Fruit fly (Drosophila melanogaster) whole organism, embryonic: Measurements from ENCODE around the gene CG13138.

ENCODE experiments used
- Abd-B ChIP-seq: fragments of 200-800 bp; sonication (Bioruptor generic); optimal IDR thresholded peaks from 2 replicates; lab custom pipeline; 2018; ENCODE audit warnings: missing biosample characterization, mild to moderate bottlenecking, missing genetic modification characterization, moderate library complexity
- B-H1 ChIP-seq: fragments of 200-800 bp; sonication (Bioruptor generic); IDR thresholded peaks from 3 replicates; pipeline ENCODE4 v1.3.6; 2022; ENCODE audit warnings: missing biosample characterization, missing genetic modification characterization
- CG1024 ChIP-seq: fragments of 200-800 bp; sonication (Bioruptor generic); IDR thresholded peaks from 2 replicates; pipeline ENCODE4 v1.3.6; 2022; ENCODE audit warnings: missing biosample characterization, missing genetic modification characterization
- CG10274 ChIP-seq: fragments of 200-800 bp; sonication (Bioruptor generic); optimal IDR thresholded peaks from 3 replicates; lab custom pipeline; 2017; ENCODE audit warnings: missing biosample characterization, mild to moderate bottlenecking, missing genetic modification characterization
- CG10431 ChIP-seq: fragments of 200-800 bp; sonication (Bioruptor generic); optimal IDR thresholded peaks from 3 replicates; lab custom pipeline; 2018; ENCODE audit warnings: missing biosample characterization, mild to moderate bottlenecking, missing genetic modification characterization
- CG12071 ChIP-seq: fragments of 200-800 bp; sonication (Bioruptor generic); optimal IDR thresholded peaks from 3 replicates; lab custom pipeline; 2018; ENCODE audit warnings: missing biosample characterization, mild to moderate bottlenecking, missing genetic modification characterization
- CG1603 ChIP-seq: fragments of 200-800 bp; sonication (Bioruptor generic); optimal IDR thresholded peaks from 2 replicates; lab custom pipeline; 2019; ENCODE audit warnings: missing biosample characterization, mild to moderate bottlenecking, missing genetic modification characterization, moderate library complexity
- CG17186 ChIP-seq: fragments of 200-800 bp; sonication (Bioruptor generic); optimal IDR thresholded peaks from 3 replicates; lab custom pipeline; 2017; ENCODE audit warnings: missing biosample characterization, missing genetic modification reagents, missing genetic modification characterization
- CG17361 ChIP-seq: fragments of 200-800 bp; sonication (Bioruptor generic); IDR thresholded peaks from 3 replicates; pipeline ENCODE4 v1.3.6; 2022; ENCODE audit warnings: missing biosample characterization, missing genetic modification characterization
- CG17802 ChIP-seq: fragments of 200-800 bp; sonication (Bioruptor generic); optimal IDR thresholded peaks from 2 replicates; lab custom pipeline; 2018; ENCODE audit warnings: missing biosample characterization, mild to moderate bottlenecking, missing genetic modification characterization, moderate library complexity
- CG17829 ChIP-seq: fragments of 200-800 bp; optimal IDR thresholded peaks from 2 replicates; lab custom pipeline; 2019; ENCODE audit warnings: missing biosample characterization, mild to moderate bottlenecking, missing genetic modification characterization, moderate library complexity
- CG2678 ChIP-seq: fragments of 200-800 bp; sonication (Bioruptor generic); optimal IDR thresholded peaks from 3 replicates; lab custom pipeline; 2019; ENCODE audit warnings: missing biosample characterization, mild to moderate bottlenecking, missing genetic modification characterization, moderate library complexity
- CG2712 ChIP-seq: fragments of 200-800 bp; optimal IDR thresholded peaks from 3 replicates; lab custom pipeline; 2019; ENCODE audit warnings: missing biosample characterization, mild to moderate bottlenecking, missing genetic modification characterization, moderate library complexity
- CG30020 ChIP-seq: fragments of 200-800 bp; optimal IDR thresholded peaks from 2 replicates; lab custom pipeline; 2019; ENCODE audit warnings: missing biosample characterization, mild to moderate bottlenecking, missing genetic modification characterization, moderate library complexity
- CG32767 ChIP-seq: fragments of 200-800 bp; sonication (Bioruptor generic); IDR thresholded peaks from 2 replicates; pipeline ENCODE4 v1.3.6; 2022; ENCODE audit warnings: missing biosample characterization, missing genetic modification characterization
- CG3281 ChIP-seq: fragments of 200-800 bp; sonication (Bioruptor generic); optimal IDR thresholded peaks from 3 replicates; lab custom pipeline; 2017; ENCODE audit warnings: missing biosample characterization, mild to moderate bottlenecking, missing genetic modification characterization
- CG34376 ChIP-seq: fragments of 200-800 bp; sonication (Bioruptor generic); optimal IDR thresholded peaks from 2 replicates; lab custom pipeline; 2018; ENCODE audit warnings: missing biosample characterization, mild to moderate bottlenecking, missing genetic modification characterization
- CG4617 ChIP-seq: fragments of 200-800 bp; sonication (Bioruptor generic); optimal IDR thresholded peaks from 3 replicates; lab custom pipeline; 2016; ENCODE audit warnings: missing biosample characterization, missing genetic modification characterization, borderline replicate concordance
- CG5953 ChIP-seq: fragments of 200-800 bp; sonication (Bioruptor generic); IDR thresholded peaks from 2 replicates; pipeline ENCODE4 v1.3.6; 2022; ENCODE audit warnings: missing biosample characterization, missing genetic modification characterization
- CG6654 ChIP-seq: fragments of 200-800 bp; sonication (Bioruptor generic); optimal IDR thresholded peaks from 2 replicates; lab custom pipeline; 2017; ENCODE audit warnings: missing biosample characterization, mild to moderate bottlenecking, missing genetic modification characterization
- CG7928 ChIP-seq: fragments of 200-800 bp; sonication (Bioruptor generic); optimal IDR thresholded peaks from 2 replicates; lab custom pipeline; 2017; ENCODE audit warnings: missing biosample characterization, mild to moderate bottlenecking, missing genetic modification characterization
- CG7963 ChIP-seq: fragments of 200-800 bp; sonication (Bioruptor generic); IDR thresholded peaks from 3 replicates; pipeline ENCODE4 v1.3.6; 2022; ENCODE audit warnings: missing biosample characterization, missing genetic modification characterization; ENCODE audit not compliant: partially characterized antibody
- CG9437 ChIP-seq: fragments of 200-800 bp; sonication (Bioruptor generic); optimal IDR thresholded peaks from 2 replicates; lab custom pipeline; 2018; ENCODE audit warnings: missing biosample characterization, mild to moderate bottlenecking, missing genetic modification characterization
- CoRest ChIP-seq: fragments of 200-800 bp; sonication (Bioruptor generic); optimal IDR thresholded peaks from 3 replicates; lab custom pipeline; 2018; ENCODE audit warnings: missing biosample characterization, mild to moderate bottlenecking, missing genetic modification characterization, moderate library complexity
- Dek ChIP-seq: fragments of 200-800 bp; sonication (Bioruptor generic); optimal IDR thresholded peaks from 3 replicates; lab custom pipeline; 2019; ENCODE audit warnings: missing biosample characterization, mild to moderate bottlenecking, missing genetic modification characterization, moderate library complexity
- Fer3 ChIP-seq: fragments of 200-800 bp; sonication (Bioruptor generic); optimal IDR thresholded peaks from 2 replicates; lab custom pipeline; 2018; ENCODE audit warnings: missing biosample characterization, mild to moderate bottlenecking, missing genetic modification characterization, moderate library complexity
- MBD-R2 ChIP-seq: fragments of 200-800 bp; sonication (Bioruptor generic); IDR thresholded peaks from 2 replicates; pipeline ENCODE4 v1.3.6; 2022; ENCODE audit warnings: missing biosample characterization, missing genetic modification characterization
- MESR4 ChIP-seq: fragments of 200-800 bp; sonication (Bioruptor generic); optimal IDR thresholded peaks from 2 replicates; lab custom pipeline; 2018; ENCODE audit warnings: missing biosample characterization, mild to moderate bottlenecking, missing genetic modification characterization, moderate library complexity
- Nf-YB ChIP-seq: fragments of 200-800 bp; sonication (Bioruptor generic); optimal IDR thresholded peaks from 3 replicates; lab custom pipeline; 2019; ENCODE audit warnings: missing biosample characterization, mild to moderate bottlenecking, missing genetic modification characterization, moderate library complexity
- Stat92E ChIP-seq, 3 experiments: fragments of >200 bp in 2 of 3; fragments of 200-800 bp in 1 of 3; sonication (Bioruptor generic) in 1 of 3; optimal IDR thresholded peaks; 2 replicates each; lab custom pipeline; 2017 to 2019; ENCODE audit warnings: missing biosample characterization in 3 of 3, missing genetic modification characterization in 3 of 3, mild to moderate bottlenecking in 1 of 3, moderate library complexity in 1 of 3
- YL-1 ChIP-seq: fragments of 200-800 bp; sonication (Bioruptor generic); optimal IDR thresholded peaks from 3 replicates; lab custom pipeline; 2017; ENCODE audit warnings: missing biosample characterization, mild to moderate bottlenecking, missing genetic modification characterization
- abd-A ChIP-seq: fragments of 200-800 bp; sonication (Bioruptor generic); optimal IDR thresholded peaks from 3 replicates; lab custom pipeline; 2019; ENCODE audit warnings: missing biosample characterization, mild to moderate bottlenecking, missing genetic modification characterization, moderate library complexity
- fd64A ChIP-seq: fragments of 200-800 bp; sonication (Bioruptor generic); optimal IDR thresholded peaks from 3 replicates; lab custom pipeline; 2018; ENCODE audit warnings: missing biosample characterization, mild to moderate bottlenecking, missing genetic modification characterization
- kay ChIP-seq: fragments of 200-800 bp; sonication (Bioruptor generic); optimal IDR thresholded peaks from 2 replicates; lab custom pipeline; 2016; ENCODE audit warnings: missing biosample characterization, missing genetic modification characterization
- lbe ChIP-seq: fragments of 200-800 bp; sonication (Bioruptor generic); optimal IDR thresholded peaks from 2 replicates; lab custom pipeline; 2016; ENCODE audit warnings: missing biosample characterization, mild to moderate bottlenecking, missing genetic modification characterization
- nmo ChIP-seq: fragments of 200-800 bp; sonication (Bioruptor generic); optimal IDR thresholded peaks from 2 replicates; lab custom pipeline; 2018; ENCODE audit warnings: missing biosample characterization, mild to moderate bottlenecking, missing genetic modification characterization, moderate library complexity
- nom ChIP-seq: fragments of 200-800 bp; sonication (Bioruptor generic); optimal IDR thresholded peaks from 2 replicates; lab custom pipeline; 2017; ENCODE audit warnings: missing biosample characterization, missing genetic modification characterization, mild to moderate bottlenecking, moderate library complexity, missing genetic modification reagents
- onecut ChIP-seq: fragments of 200-800 bp; sonication (Bioruptor generic); IDR thresholded peaks from 2 replicates; pipeline ENCODE4 v1.3.6; 2022; ENCODE audit warnings: missing biosample characterization, missing genetic modification characterization
- pan ChIP-seq, 4 experiments: fragments of >200 bp in 3 of 4; fragments of 200-800 bp in 1 of 4; sonication (Bioruptor generic) in 1 of 4; optimal IDR thresholded peaks in 3 of 4; IDR thresholded peaks in 1 of 4; 2 replicates each; pipeline versions ENCODE4 v1.3.6 to Lab custom; 2017 to 2022; ENCODE audit warnings: missing biosample characterization in 2 of 4, missing genetic modification characterization in 2 of 4, mixed read lengths in 1 of 4
- pfk ChIP-seq: fragments of 200-800 bp; sonication (Bioruptor generic); optimal IDR thresholded peaks from 2 replicates; lab custom pipeline; 2018; ENCODE audit warnings: missing biosample characterization, mild to moderate bottlenecking, missing genetic modification characterization, moderate library complexity
- phol ChIP-seq: fragments of 200-800 bp; sonication (Bioruptor generic); optimal IDR thresholded peaks from 3 replicates; lab custom pipeline; 2018; ENCODE audit warnings: missing biosample characterization, mild to moderate bottlenecking, missing genetic modification characterization, moderate library complexity
- prd ChIP-seq, 3 experiments: fragments of >200 bp in 2 of 3; fragments of 200-800 bp in 1 of 3; sonication (Bioruptor generic) in 1 of 3; optimal IDR thresholded peaks in 2 of 3; IDR thresholded peaks in 1 of 3; 2 replicates in 2 of 3; 3 replicates in 1 of 3; pipeline versions ENCODE4 v1.3.6 to Lab custom; 2017 to 2022; ENCODE audit warnings: missing biosample characterization in 1 of 3, missing genetic modification characterization in 1 of 3
- pros ChIP-seq: fragments of 200-800 bp; sonication (Bioruptor generic); optimal IDR thresholded peaks from 3 replicates; lab custom pipeline; 2019; ENCODE audit warnings: missing biosample characterization, mild to moderate bottlenecking, missing genetic modification characterization, moderate library complexity
- pzg ChIP-seq: fragments of 200-800 bp; sonication (Bioruptor generic); optimal IDR thresholded peaks from 3 replicates; lab custom pipeline; 2018; ENCODE audit warnings: missing biosample characterization, mild to moderate bottlenecking, missing genetic modification characterization, moderate library complexity
- row ChIP-seq: fragments of 200-800 bp; sonication (Bioruptor generic); IDR thresholded peaks from 3 replicates; pipeline ENCODE4 v1.3.6; 2022; ENCODE audit warnings: missing biosample characterization, missing genetic modification characterization
- ssp ChIP-seq: fragments of 200-800 bp; sonication (Bioruptor generic); IDR thresholded peaks from 2 replicates; pipeline ENCODE4 v1.3.6; 2022; ENCODE audit warnings: missing biosample characterization, missing genetic modification characterization
- unc-4 ChIP-seq: fragments of 200-800 bp; sonication (Bioruptor generic); IDR thresholded peaks from 2 replicates; pipeline ENCODE4 v1.3.6; 2022; ENCODE audit warnings: missing biosample characterization, missing genetic modification characterization; ENCODE audit not compliant: partially characterized antibody
- vvl ChIP-seq: fragments of 200-800 bp; sonication (Bioruptor generic); IDR thresholded peaks from 2 replicates; pipeline ENCODE4 v1.3.6; 2022; ENCODE audit warnings: missing biosample characterization, missing genetic modification characterization
- wek ChIP-seq: fragments of 200-800 bp; sonication (Bioruptor generic); optimal IDR thresholded peaks from 3 replicates; lab custom pipeline; 2018; ENCODE audit warnings: missing biosample characterization, mild to moderate bottlenecking, missing genetic modification characterization, moderate library complexity
- zfh1 ChIP-seq: fragments of 200-800 bp; sonication (Bioruptor generic); IDR thresholded peaks from 3 replicates; pipeline ENCODE4 v1.3.6; 2022; ENCODE audit warnings: missing biosample characterization, missing genetic modification characterization

CG13138 gene

dm6 chr2L:10263343-10263744 is 38.5 kb downstream of the CG13138 start, which contains the start of gene Rsf1:
Gene Rsf1, minus strand, starts transcription at chr2L:10263554.
- peak; percentile 86 for TF ChIP-seq CG32767 (GFP tag; lab: Robert Waterston, UW)
- TF ChIP-seq B-H1 (GFP tag; lab: Robert Waterston, UW), result no peak
- no peak for TF ChIP-seq CG6654 (GFP tag; lab: Kevin White, UChicago)
- TF ChIP-seq CG10274 (GFP tag; lab: Kevin White, UChicago), result no peak
- peak; percentile 96 for TF ChIP-seq onecut (GFP tag; lab: Robert Waterston, UW)
- peak; percentile 75 for TF ChIP-seq CG3281
- no peak for TF ChIP-seq CG34376 (GFP tag; lab: Kevin White, UChicago)
- TF ChIP-seq fd64A, result no peak
- TF ChIP-seq Abd-B, result no peak
- no peak for TF ChIP-seq zfh1 (GFP tag; lab: Robert Waterston, UW)
- TF ChIP-seq MESR4, result peak; percentile 97
- no peak for TF ChIP-seq Dek
- TF ChIP-seq CoRest (tag; lab: Kevin White, UChicago), result peak; percentile 41
- TF ChIP-seq phol, result peak; percentile 21
- peak; percentile 56; the same call in 1 of the 2 replicates for TF ChIP-seq vvl
- TF ChIP-seq prd (optimal IDR thresholded peaks at IDR 0.05; lab: Kevin White, UChicago), result no peak
- TF ChIP-seq prd (GFP tag; IDR thresholded peaks at IDR 0.05; lab: Robert Waterston, UW), result 0 out of 3 replicates have a peak, but pooled peaks have one; percentile 7
- no peak for TF ChIP-seq CG17186 (GFP tag; lab: Kevin White, UChicago)
- peak; percentile 81 for TF ChIP-seq ssp (GFP tag; lab: Robert Waterston, UW)
- no peak for TF ChIP-seq abd-A (tag; lab: Kevin White, UChicago)
- peak; percentile 22 for TF ChIP-seq wek (GFP tag; lab: Kevin White, UChicago)
- peak; percentile 21 for TF ChIP-seq nmo (GFP tag; lab: Kevin White, UChicago)
- peak; percentile 20 for TF ChIP-seq CG2712 (tag; lab: Kevin White, UChicago)
- TF ChIP-seq pzg (GFP tag; lab: Kevin White, UChicago), result peak; percentile 38
- peak; percentile 86 for TF ChIP-seq CG1024
- TF ChIP-seq nom, result peak; percentile 1
- peak; percentile 77 for TF ChIP-seq MBD-R2 (GFP tag; lab: Robert Waterston, UW)
- TF ChIP-seq pros (GFP tag; lab: Kevin White, UChicago), result no peak
- TF ChIP-seq CG17802 (tag; lab: Kevin White, UChicago), result peak; percentile 89
- peak; percentile 62 for TF ChIP-seq CG4617 (GFP tag; lab: Kevin White, UChicago)
- no peak for TF ChIP-seq Fer3
- no peak for TF ChIP-seq kay
- peak; percentile 92 for TF ChIP-seq pfk
- TF ChIP-seq CG1603 (tag; lab: Kevin White, UChicago), result peak; percentile 100
- peak; percentile 62; the same call in 2 of the 3 replicates for TF ChIP-seq row
- peak; percentile 98 for TF ChIP-seq CG30020 (tag; lab: Kevin White, UChicago)
- peak; percentile 78 for TF ChIP-seq YL-1 (GFP tag; lab: Kevin White, UChicago)
- peak; percentile 63 for TF ChIP-seq CG7928 (GFP tag; lab: Kevin White, UChicago)
- no peak for TF ChIP-seq CG5953
- TF ChIP-seq, all 482 proteins: peak for 24

- TF ChIP-seq Stat92E (GFP tag; optimal IDR thresholded peaks at IDR 0.05; lab: Kevin White, UChicago), result no peak
- TF ChIP-seq CG10431 (GFP tag; lab: Kevin White, UChicago), result no peak
- TF ChIP-seq CG17829, result no peak
- no peak for TF ChIP-seq CG12071 (GFP tag; lab: Kevin White, UChicago)
- TF ChIP-seq CG7963 (GFP tag; lab: Robert Waterston, UW), result no peak
- no peak for TF ChIP-seq unc-4
- no peak for TF ChIP-seq pan (optimal IDR thresholded peaks at IDR 0.05; lab: Kevin White, UChicago)
- TF ChIP-seq pan (GFP tag; optimal IDR thresholded peaks at IDR 0.05 in 1 of 2, IDR thresholded peaks at IDR 0.05 in 1 of 2), result no peak
- no peak for TF ChIP-seq lbe (GFP tag; lab: Kevin White, UChicago)
- TF ChIP-seq Nf-YB (GFP tag; lab: Kevin White, UChicago), result no peak
- no peak for TF ChIP-seq CG2678 (tag; lab: Kevin White, UChicago)
- TF ChIP-seq CG9437 (GFP tag; lab: Kevin White, UChicago), result no peak
- no peak for TF ChIP-seq CG17361 (GFP tag; lab: Robert Waterston, UW)
- TF ChIP-seq nmo (GFP tag; lab: Kevin White, UChicago), result no peak
These were observed 40.0 kb downstream of the CG13138 start for dm6 chr2L:10261774-10262173.
